Worm (Caenorhabditis elegans) whole organism, young adult: Measurements from ENCODE around the gene ZK662.5.
A peak's percentile ranks its signal among the peaks of the same experiment; 100 is the strongest.

Source experiments
- B0035.1 ChIP-seq: sonication (generic microtip); optimal IDR thresholded peaks from 2 replicates; lab custom pipeline; 2016; ENCODE audit warnings: missing genetic modification characterization, mild to moderate bottlenecking, missing compliant biosample characterization, missing genotype, missing genetic modification reagents
- B0336.3 ChIP-seq: fragments of 200-800 bp; sonication (Bioruptor generic); IDR thresholded peaks from 2 replicates; pipeline ENCODE4 v1.3.6; 2022; ENCODE audit warnings: missing genetic modification characterization, missing compliant biosample characterization
- F39B2.1 ChIP-seq: fragments of 200-800 bp; sonication (Bioruptor generic); IDR thresholded peaks from 2 replicates; pipeline ENCODE4 v1.3.6; 2022; ENCODE audit warnings: missing genetic modification reagents, missing genetic modification characterization, missing compliant biosample characterization
- K11D2.4 ChIP-seq: fragments of 200-800 bp; sonication (Bioruptor generic); IDR thresholded peaks from 2 replicates; pipeline ENCODE4 v1.3.6; 2022; ENCODE audit warnings: missing genetic modification reagents, missing genetic modification characterization, missing compliant biosample characterization
- K12H6.12 ChIP-seq: fragments of 200-800 bp; sonication (Bioruptor generic); optimal IDR thresholded peaks from 2 replicates; lab custom pipeline; 2018; ENCODE audit warnings: mild to moderate bottlenecking, missing genetic modification characterization, missing compliant biosample characterization
- T07F8.4 ChIP-seq: sonication (generic microtip); optimal IDR thresholded peaks from 2 replicates; lab custom pipeline; 2016; ENCODE audit warnings: mild to moderate bottlenecking, missing genetic modification characterization, moderate library complexity, missing compliant biosample characterization
- Y56A3A.18 ChIP-seq: fragments of 200-800 bp; sonication (Bioruptor generic); IDR thresholded peaks from 2 replicates; pipeline ENCODE4 v1.3.6; 2022; ENCODE audit warnings: missing genetic modification reagents, missing genetic modification characterization, missing compliant biosample characterization
- Y67H2A.10 ChIP-seq: fragments of 200-800 bp; sonication (Bioruptor generic); conservative IDR thresholded peaks from 2 replicates; pipeline ENCODE4 v1.3.6; 2022; ENCODE audit warnings: missing genetic modification reagents, missing genetic modification characterization, missing compliant biosample characterization
- ZK185.1 ChIP-seq: sonication (generic microtip); optimal IDR thresholded peaks from 2 replicates; lab custom pipeline; 2016; ENCODE audit warnings: mild to moderate bottlenecking, missing genetic modification characterization, missing compliant biosample characterization; ENCODE audit not compliant: poor library complexity, severe bottlenecking
- ama-1 ChIP-seq, 3 experiments: fragments of 150-350 bp in 1 of 3; sonication (generic microtip) in 2 of 3; optimal IDR thresholded peaks; 2 replicates each; lab custom pipeline; 2014 to 2018; ENCODE audit warnings: missing biosample characterization in 2 of 3, missing genetic modification characterization in 2 of 3, missing genetic modification reagents in 2 of 3
- aptf-2 ChIP-seq: fragments of 200-800 bp; sonication (Bioruptor generic); conservative IDR thresholded peaks from 2 replicates; pipeline ENCODE4 v1.3.6; 2022; ENCODE audit warnings: missing genetic modification reagents, missing genetic modification characterization, missing compliant biosample characterization
- atf-7 ChIP-seq: sonication (generic microtip); optimal IDR thresholded peaks from 2 replicates; lab custom pipeline; 2017; ENCODE audit warnings: mild to moderate bottlenecking, missing genetic modification characterization, missing compliant biosample characterization
- athp-1 ChIP-seq: sonication (generic microtip); optimal IDR thresholded peaks from 2 replicates; lab custom pipeline; 2017; ENCODE audit warnings: mild to moderate bottlenecking, missing genetic modification characterization, missing compliant biosample characterization
- attf-3 ChIP-seq: fragments of 200-800 bp; sonication (Bioruptor generic); conservative IDR thresholded peaks from 2 replicates; pipeline ENCODE4 v1.3.6; 2022; ENCODE audit warnings: missing genetic modification reagents, missing genetic modification characterization, missing compliant biosample characterization
- bed-1 ChIP-seq: fragments of 200-800 bp; sonication (Bioruptor generic); IDR thresholded peaks from 2 replicates; pipeline ENCODE4 v1.3.6; 2022; ENCODE audit warnings: missing genetic modification reagents, missing genetic modification characterization, missing compliant biosample characterization
- bed-2 ChIP-seq: fragments of 200-800 bp; sonication (Bioruptor generic); IDR thresholded peaks from 2 replicates; pipeline ENCODE4 v1.3.6; 2022; ENCODE audit warnings: missing genetic modification reagents, missing genetic modification characterization, missing compliant biosample characterization
- ceh-27 ChIP-seq: fragments of 200-800 bp; sonication (Bioruptor generic); optimal IDR thresholded peaks from 2 replicates; lab custom pipeline; 2018; ENCODE audit warnings: mild to moderate bottlenecking, missing genetic modification characterization, moderate library complexity, missing compliant biosample characterization
- ceh-91 ChIP-seq: fragments of 200-800 bp; sonication (Bioruptor generic); IDR thresholded peaks from 2 replicates; pipeline ENCODE4 v1.3.6; 2022; ENCODE audit warnings: missing genetic modification reagents, missing genetic modification characterization, missing compliant biosample characterization
- egl-18 ChIP-seq: fragments of 200-800 bp; sonication (Bioruptor generic); IDR thresholded peaks from 2 replicates; pipeline ENCODE4 v1.3.6; 2022; ENCODE audit warnings: missing genetic modification reagents, missing genetic modification characterization, missing compliant biosample characterization
- egl-44 ChIP-seq: fragments of 200-800 bp; sonication (Bioruptor generic); IDR thresholded peaks from 2 replicates; pipeline ENCODE4 v1.3.6; 2022; ENCODE audit warnings: missing genetic modification reagents, missing genetic modification characterization, missing compliant biosample characterization
- ekl-4 ChIP-seq: fragments of 200-800 bp; sonication (Bioruptor generic); IDR thresholded peaks from 2 replicates; pipeline ENCODE4 v1.3.6; 2022; ENCODE audit warnings: missing genetic modification reagents, missing genetic modification characterization, missing compliant biosample characterization
- ets-4 ChIP-seq: fragments of 200-800 bp; sonication (Bioruptor generic); optimal IDR thresholded peaks from 2 replicates; lab custom pipeline; 2018; ENCODE audit warnings: mild to moderate bottlenecking, missing genetic modification characterization, missing compliant biosample characterization
- hlh-12 ChIP-seq: sonication (generic microtip); optimal IDR thresholded peaks from 2 replicates; lab custom pipeline; 2016; ENCODE audit warnings: missing genetic modification characterization, missing compliant biosample characterization
- hlh-26 ChIP-seq: fragments of 200-800 bp; sonication (Bioruptor generic); conservative IDR thresholded peaks from 2 replicates; pipeline ENCODE4 v1.3.6; 2022; ENCODE audit warnings: missing genetic modification reagents, missing genetic modification characterization, missing compliant biosample characterization
- hrde-1 ChIP-seq: sonication (generic microtip); optimal IDR thresholded peaks from 2 replicates; lab custom pipeline; 2016; ENCODE audit warnings: missing genetic modification characterization, mild to moderate bottlenecking, missing compliant biosample characterization, moderate library complexity, missing genotype, missing genetic modification reagents, borderline replicate concordance
- lag-1 ChIP-seq: fragments of 200-800 bp; sonication (Bioruptor generic); IDR thresholded peaks from 2 replicates; pipeline ENCODE4 v1.3.6; 2022; ENCODE audit warnings: missing genetic modification reagents, missing genetic modification characterization, missing compliant biosample characterization
- let-526 ChIP-seq: fragments of 200-800 bp; sonication (Bioruptor generic); IDR thresholded peaks from 2 replicates; pipeline ENCODE4 v1.3.6; 2022; ENCODE audit warnings: missing genetic modification reagents, missing genetic modification characterization, missing compliant biosample characterization
- lin-54 ChIP-seq: fragments of 200-800 bp; sonication (Bioruptor generic); optimal IDR thresholded peaks from 2 replicates; lab custom pipeline; 2018; ENCODE audit warnings: mild to moderate bottlenecking, missing genetic modification characterization, missing compliant biosample characterization
- lsl-1 ChIP-seq: fragments of 200-800 bp; sonication (Bioruptor generic); optimal IDR thresholded peaks from 2 replicates; lab custom pipeline; 2018; ENCODE audit warnings: mild to moderate bottlenecking, missing genetic modification characterization, moderate library complexity, missing compliant biosample characterization
- madf-10 ChIP-seq: sonication (generic microtip); optimal IDR thresholded peaks from 2 replicates; lab custom pipeline; 2016; ENCODE audit warnings: mild to moderate bottlenecking, missing genetic modification characterization, missing compliant biosample characterization
- madf-3 ChIP-seq: fragments of 200-800 bp; sonication (Bioruptor generic); IDR thresholded peaks from 2 replicates; pipeline ENCODE4 v1.3.6; 2022; ENCODE audit warnings: missing genetic modification reagents, missing genetic modification characterization, missing compliant biosample characterization
- madf-6 ChIP-seq: fragments of 200-800 bp; sonication (Bioruptor generic); IDR thresholded peaks from 2 replicates; pipeline ENCODE4 v1.3.6; 2022; ENCODE audit warnings: missing genetic modification reagents, missing genetic modification characterization, missing compliant biosample characterization
- mes-4 ChIP-seq: sonication (generic microtip); optimal IDR thresholded peaks from 2 replicates; lab custom pipeline; 2016; ENCODE audit warnings: missing genotype, missing genetic modification characterization, missing compliant biosample characterization
- mxl-1 ChIP-seq: sonication (generic microtip); optimal IDR thresholded peaks from 2 replicates; lab custom pipeline; 2016; ENCODE audit warnings: missing genetic modification characterization, missing compliant biosample characterization
- nfya-2 ChIP-seq: fragments of 200-800 bp; sonication (Bioruptor generic); IDR thresholded peaks from 2 replicates; pipeline ENCODE4 v1.3.6; 2022; ENCODE audit warnings: missing genetic modification reagents, missing genetic modification characterization, missing compliant biosample characterization
- nhr-179 ChIP-seq: sonication (generic microtip); optimal IDR thresholded peaks from 2 replicates; lab custom pipeline; 2016; ENCODE audit warnings: mild to moderate bottlenecking, missing genetic modification characterization, missing compliant biosample characterization
- nhr-27 ChIP-seq: fragments of 200-800 bp; sonication (Bioruptor generic); optimal IDR thresholded peaks from 2 replicates; lab custom pipeline; 2018; ENCODE audit warnings: mild to moderate bottlenecking, missing genetic modification characterization, moderate library complexity, missing compliant biosample characterization
- nhr-80 ChIP-seq: sonication (generic microtip); optimal IDR thresholded peaks from 2 replicates; lab custom pipeline; 2016; ENCODE audit warnings: missing genetic modification characterization, missing compliant biosample characterization
- pha-4 ChIP-seq: fragments of 150-350 bp; sonication (generic microtip); optimal IDR thresholded peaks from 2 replicates; lab custom pipeline; 2014; ENCODE audit warnings: missing biosample characterization, missing genetic modification reagents, missing genetic modification characterization
- rcor-1 ChIP-seq: fragments of 200-800 bp; sonication (Bioruptor generic); IDR thresholded peaks from 2 replicates; pipeline ENCODE4 v1.3.6; 2022; ENCODE audit warnings: missing genetic modification reagents, missing genetic modification characterization, missing compliant biosample characterization
- snpc-1.3 ChIP-seq: sonication (generic microtip); optimal IDR thresholded peaks from 2 replicates; lab custom pipeline; 2017; ENCODE audit warnings: missing genetic modification characterization, mild to moderate bottlenecking, missing compliant biosample characterization, antibody characterized with exemption, moderate library complexity, missing genotype, missing genetic modification reagents; ENCODE audit not compliant: insufficient read depth
- somi-1 ChIP-seq: fragments of 200-800 bp; sonication (Bioruptor generic); optimal IDR thresholded peaks from 2 replicates; lab custom pipeline; 2018; ENCODE audit warnings: mild to moderate bottlenecking, missing genetic modification characterization, missing compliant biosample characterization
- tbp1 ChIP-seq: fragments of 200-800 bp; sonication (Bioruptor generic); optimal IDR thresholded peaks from 2 replicates; lab custom pipeline; 2018; ENCODE audit warnings: mild to moderate bottlenecking, missing genetic modification characterization, missing compliant biosample characterization
- tbx-9 ChIP-seq: sonication (generic microtip); optimal IDR thresholded peaks from 2 replicates; lab custom pipeline; 2016; ENCODE audit warnings: borderline replicate concordance, missing genetic modification characterization, inconsistent platforms, missing compliant biosample characterization
- unc-130 ChIP-seq: sonication (generic microtip); optimal IDR thresholded peaks from 2 replicates; lab custom pipeline; 2016; ENCODE audit warnings: missing genetic modification reagents, missing genetic modification characterization, missing compliant biosample characterization
- unc-62 ChIP-seq: fragments of 150-350 bp; optimal IDR thresholded peaks from 2 replicates; lab custom pipeline; 2014; ENCODE audit warnings: missing biosample characterization, missing genetic modification reagents, missing genetic modification characterization
- ztf-22 ChIP-seq: fragments of 200-800 bp; sonication (Bioruptor generic); optimal IDR thresholded peaks from 2 replicates; lab custom pipeline; 2018; ENCODE audit warnings: mild to moderate bottlenecking, missing genetic modification characterization, moderate library complexity, missing compliant biosample characterization
- ztf-26 ChIP-seq: sonication (generic microtip); optimal IDR thresholded peaks from 2 replicates; lab custom pipeline; 2017; ENCODE audit warnings: missing genetic modification characterization, missing compliant biosample characterization
- ztf-3 ChIP-seq: fragments of 200-800 bp; sonication (Bioruptor generic); optimal IDR thresholded peaks from 2 replicates; lab custom pipeline; 2018; ENCODE audit warnings: mild to moderate bottlenecking, missing genetic modification characterization, missing compliant biosample characterization

Gene ZK662.5

DNA sequence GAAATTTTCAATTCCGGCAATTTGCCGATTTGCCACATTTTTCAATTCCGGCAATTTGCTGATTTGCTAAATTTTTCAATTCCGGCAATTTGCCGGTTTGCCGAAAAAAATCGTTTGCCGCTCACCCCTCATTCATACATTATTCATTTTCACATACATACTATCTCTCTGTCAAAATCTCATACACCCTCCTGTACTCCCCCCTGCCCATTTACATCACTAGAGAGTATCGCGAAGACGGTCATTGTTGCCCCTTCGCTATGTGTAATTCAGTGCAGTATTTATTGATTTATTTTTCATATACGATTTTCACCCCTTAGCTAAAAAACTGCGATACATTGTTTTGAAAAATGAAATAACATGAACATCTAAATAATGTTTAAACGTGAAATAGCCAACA is 15.0 kb downstream of the ZK662.5 start:
- TF ChIP-seq lag-1 (GFP tag; lab: Robert Waterston, UW) (no peak), B0035.1 (tag; lab: Kevin White, UChicago) (no peak), ceh-27 (GFP tag; lab: Kevin White, UChicago) (peak; percentile 49), egl-18 (GFP tag; lab: Robert Waterston, UW) (no peak), mxl-1 (no peak), unc-130 (no peak), egl-44 (GFP tag; lab: Robert Waterston, UW) (no peak), tbp1 (peak; percentile 67), T07F8.4 (tag; lab: Kevin White, UChicago) (no peak), snpc-1.3 (tag; lab: Kevin White, UChicago) (no peak), attf-3 (no peak), ekl-4 (GFP tag; lab: Robert Waterston, UW) (no peak), atf-7 (tag; lab: Kevin White, UChicago) (peak; percentile 8), madf-10 (tag; lab: Kevin White, UChicago) (peak; percentile 40), ztf-3 (GFP tag; lab: Kevin White, UChicago) (no peak), pha-4 (tag; lab: Kevin White, UChicago) (no peak), lsl-1 (GFP tag; lab: Kevin White, UChicago) (no peak), B0336.3 (GFP tag; lab: Robert Waterston, UW) (peak; percentile 40; the same call in 1 of the 2 replicates), rcor-1 (GFP tag; lab: Robert Waterston, UW) (peak; percentile 26; the same call in 1 of the 2 replicates), F39B2.1 (GFP tag; lab: Robert Waterston, UW) (no peak), unc-62 (GFP tag; lab: Kevin White, UChicago) (no peak), athp-1 (tag; lab: Kevin White, UChicago) (no peak), K11D2.4 (GFP tag; lab: Robert Waterston, UW) (peak; percentile 77), mes-4 (tag; lab: Kevin White, UChicago) (no peak), let-526 (GFP tag; lab: Robert Waterston, UW) (no peak), nfya-2 (no peak), madf-6 (GFP tag; lab: Robert Waterston, UW) (no peak), ama-1 (optimal IDR thresholded peaks at IDR 0.05; lab: Kevin White, UChicago) (no peak), ama-1 (GFP tag; optimal IDR thresholded peaks at IDR 0.05; lab: Kevin White, UChicago) (no peak), bed-2 (no peak), aptf-2 (no peak), ets-4 (no peak), ztf-22 (GFP tag; lab: Kevin White, UChicago) (no peak), tbx-9 (tag; lab: Kevin White, UChicago) (no peak), hlh-12 (tag; lab: Kevin White, UChicago) (no peak), madf-3 (GFP tag; lab: Robert Waterston, UW) (no peak), ztf-26 (tag; lab: Kevin White, UChicago) (peak; percentile 70), hrde-1 (tag; lab: Kevin White, UChicago) (no peak), hlh-26 (GFP tag; lab: Robert Waterston, UW) (no peak), K12H6.12 (tag; lab: Kevin White, UChicago) (peak; percentile 6), Y67H2A.10 (no peak), bed-1 (no peak), ceh-91 (GFP tag; lab: Robert Waterston, UW) (no peak), nhr-80 (peak; percentile 47), somi-1 (GFP tag; lab: Kevin White, UChicago) (no peak), lin-54 (GFP tag; lab: Kevin White, UChicago) (peak; percentile 32), Y56A3A.18 (GFP tag; lab: Robert Waterston, UW) (peak; percentile 72), nhr-179 (no peak), nhr-27 (tag; lab: Kevin White, UChicago) (no peak), ZK185.1 (tag; lab: Kevin White, UChicago) (no peak)
